Fruit fly (Drosophila melanogaster) S2 (cell line): ENCODE results near the gene Blos4.

Source experiments
- CG8478 ChIP-seq: fragments of >200 bp; optimal IDR thresholded peaks from 2 replicates; lab custom pipeline; 2018
- CTCF ChIP-seq, 2 experiments: fragments of >200 bp; optimal IDR thresholded peaks; 2 replicates each; lab custom pipeline; 2018

Blos4 gene

DNA sequence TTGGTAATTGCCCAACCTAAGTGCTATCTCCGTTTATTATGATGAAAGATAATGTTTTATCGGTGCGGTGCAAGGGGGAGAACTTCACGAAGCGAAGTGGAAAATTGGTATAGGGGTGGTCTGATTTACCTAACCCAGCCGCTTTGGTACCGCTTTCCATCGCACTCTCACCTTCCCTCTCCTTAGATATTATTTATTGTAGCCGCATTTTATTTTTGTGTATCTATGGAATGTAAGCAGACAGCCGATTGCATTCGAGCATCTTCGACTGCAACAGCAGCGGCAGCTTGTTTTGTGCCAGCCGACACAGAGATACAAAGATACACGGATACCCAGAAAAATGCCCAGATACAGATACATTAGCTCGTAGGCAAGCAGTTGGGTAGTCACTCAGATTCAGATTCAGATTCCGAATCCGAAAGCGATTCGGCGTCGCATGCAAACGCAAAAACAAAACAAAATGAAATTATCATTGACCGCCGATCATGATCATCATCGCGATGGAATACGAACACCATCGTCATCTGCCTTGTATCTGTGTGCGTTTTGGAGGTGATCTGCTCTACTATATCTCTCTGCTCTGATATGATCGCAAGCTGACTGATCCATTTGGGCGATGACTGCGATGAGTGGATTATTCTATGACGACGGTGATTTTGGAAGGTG is 30.0 kb upstream of the Blos4 start:
- TF ChIP-seq CTCF (optimal IDR thresholded peaks at IDR 0.05; lab: Kevin White, UChicago) (no peak), CG8478 (lab: Kevin White, UChicago) (no peak)

DNA sequence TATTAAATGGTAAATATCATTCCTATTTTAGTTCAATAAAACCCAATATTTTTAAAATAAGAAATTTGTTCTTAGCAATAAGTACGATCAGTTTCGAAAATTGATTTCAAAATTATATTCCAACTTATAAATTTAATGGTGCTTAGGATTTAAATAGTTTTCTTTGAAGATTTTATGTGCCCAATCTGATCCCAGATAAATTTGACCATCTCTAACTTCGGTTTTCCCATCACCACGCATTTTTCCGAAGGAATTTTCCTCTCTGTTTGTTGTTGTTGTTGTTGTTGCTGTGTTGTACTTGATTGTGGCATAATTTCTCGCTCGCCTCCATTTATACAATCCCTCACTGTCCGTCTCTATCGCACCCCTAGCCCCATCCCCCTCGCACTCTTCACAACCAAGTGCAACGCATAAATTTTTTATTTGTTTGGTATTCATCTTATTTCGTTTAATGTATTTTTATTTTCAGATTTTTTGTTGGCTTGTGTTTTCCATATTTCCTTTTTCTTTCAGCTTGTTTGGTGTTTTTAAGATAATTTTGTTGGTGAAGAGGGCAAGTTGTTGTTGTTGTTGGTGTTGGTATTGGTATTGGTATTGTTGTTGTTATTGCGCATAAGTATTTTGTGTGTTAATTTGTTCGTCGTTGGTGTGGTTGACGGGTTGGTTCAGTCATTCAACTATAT is 29.1 kb upstream of the Blos4 start:
- TF ChIP-seq CG8478 (lab: Kevin White, UChicago) (no peak), CTCF (optimal IDR thresholded peaks at IDR 0.05; lab: Kevin White, UChicago) (no peak)

DNA sequence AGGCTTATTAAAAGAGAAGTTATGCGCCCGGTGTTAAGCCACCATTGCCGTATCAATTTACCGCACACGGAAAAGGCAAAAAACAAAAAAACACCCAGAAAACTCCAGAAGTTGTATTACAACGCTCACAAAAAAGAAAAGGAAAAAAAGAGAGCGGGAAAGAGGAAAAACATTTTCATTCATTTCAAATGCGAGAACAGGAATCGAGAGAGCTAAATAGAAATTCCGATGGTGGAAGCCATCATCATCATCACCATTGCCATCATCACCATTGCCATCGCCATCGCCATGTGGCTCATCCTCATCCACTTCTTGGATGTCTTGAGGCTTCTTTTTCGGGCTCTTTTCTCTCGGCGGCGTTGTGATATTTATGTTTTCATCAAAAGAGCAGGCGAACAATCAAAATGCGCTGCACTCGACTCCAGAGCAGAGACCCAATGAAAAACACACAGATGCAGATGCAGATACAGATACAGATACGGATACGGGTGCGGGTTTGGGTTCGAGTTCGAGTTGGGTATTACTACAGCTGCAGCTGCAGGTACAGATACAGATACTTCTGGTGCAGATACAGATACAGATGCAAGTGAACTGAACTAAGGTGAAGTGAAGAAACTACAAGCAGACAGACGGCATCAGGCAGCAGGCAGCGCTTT is 27.6 kb upstream of the Blos4 start:
- TF ChIP-seq CG8478 (lab: Kevin White, UChicago) (no peak), CTCF (optimal IDR thresholded peaks at IDR 0.05; lab: Kevin White, UChicago) (peak in 1 of 2 experiments; percentile 7)

DNA sequence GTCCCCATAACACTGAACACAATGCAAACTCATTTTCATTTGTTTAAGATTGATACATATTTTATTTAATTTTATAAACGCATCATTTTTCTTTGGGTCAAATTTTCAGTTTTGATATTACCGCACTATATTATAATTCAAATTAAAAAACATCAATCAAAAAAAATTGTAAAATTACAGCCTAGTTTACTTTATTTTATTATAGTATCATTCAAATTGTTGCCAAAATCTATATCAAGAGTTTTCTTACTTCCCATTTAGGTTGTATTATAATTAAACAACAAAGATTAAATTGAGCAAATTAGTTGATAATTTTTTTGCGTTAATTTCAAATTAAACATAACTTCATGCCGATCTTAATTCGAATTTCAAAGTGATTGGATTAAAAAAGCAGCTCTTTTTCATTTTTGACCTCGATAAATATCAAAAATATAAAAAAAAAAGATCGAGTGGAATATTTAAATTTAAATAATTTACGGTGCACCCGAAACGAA is 27.0 kb upstream of the Blos4 start:
- TF ChIP-seq CG8478 (lab: Kevin White, UChicago) (no peak), CTCF (optimal IDR thresholded peaks at IDR 0.05; lab: Kevin White, UChicago) (no peak)

DNA sequence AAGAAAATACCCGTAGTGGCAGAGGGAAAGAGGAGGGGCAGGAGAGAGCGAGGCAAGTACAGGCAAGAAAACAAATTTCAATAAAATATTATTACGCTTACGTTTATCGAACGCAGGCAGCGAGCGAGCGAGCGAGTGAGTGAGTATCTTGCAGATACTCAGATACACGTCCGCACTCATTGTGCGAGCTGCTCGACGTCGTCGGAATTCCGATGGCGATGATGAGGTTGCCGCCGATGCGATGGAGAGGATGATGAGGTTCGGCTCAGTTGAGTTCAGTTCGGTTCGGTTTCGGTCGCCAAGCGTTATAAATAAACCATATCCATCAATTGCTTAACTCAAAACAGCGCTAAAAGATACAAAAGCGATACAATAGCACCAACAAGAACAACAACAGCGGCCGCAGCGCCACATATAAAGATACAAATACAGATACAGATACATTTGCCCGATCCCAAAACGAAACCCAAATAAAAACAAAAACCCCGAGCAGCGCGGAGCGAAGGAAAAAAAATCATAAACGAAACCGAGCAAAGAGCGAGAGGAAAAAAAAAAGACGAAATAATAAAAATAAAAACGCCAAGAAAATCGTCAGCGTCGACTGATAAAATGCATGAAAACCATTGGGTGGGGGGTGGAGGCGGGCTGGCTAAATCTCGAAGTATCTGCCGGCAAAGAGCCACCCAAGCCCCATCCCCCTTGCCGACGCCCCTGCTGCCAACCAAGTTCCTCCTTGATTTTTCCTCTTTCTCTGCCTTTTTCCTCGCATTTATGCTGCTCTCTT is 26.3 kb upstream of the Blos4 start:
- TF ChIP-seq CTCF (optimal IDR thresholded peaks at IDR 0.05; lab: Kevin White, UChicago) (no peak), CG8478 (lab: Kevin White, UChicago) (no peak)

DNA sequence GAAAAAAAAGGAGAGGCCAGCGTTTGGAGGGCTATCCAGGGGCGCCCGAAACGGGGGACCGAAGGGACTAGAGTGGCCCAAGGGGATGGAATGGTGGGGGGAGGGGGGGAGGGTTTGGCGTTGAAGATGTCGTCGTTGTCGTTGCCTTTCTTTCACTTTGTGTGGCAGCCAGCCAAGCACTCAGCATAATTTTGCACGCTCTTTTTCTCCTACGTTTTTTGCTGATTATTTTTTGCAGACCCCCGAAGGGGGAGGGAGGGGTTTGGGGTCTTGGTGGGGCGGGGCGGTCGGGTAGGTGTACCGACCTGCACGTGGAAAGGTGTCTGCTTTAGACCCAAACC is 25.8 kb upstream of the Blos4 start:
- TF ChIP-seq CTCF (optimal IDR thresholded peaks at IDR 0.05; lab: Kevin White, UChicago) (no peak), CG8478 (lab: Kevin White, UChicago) (no peak)

DNA sequence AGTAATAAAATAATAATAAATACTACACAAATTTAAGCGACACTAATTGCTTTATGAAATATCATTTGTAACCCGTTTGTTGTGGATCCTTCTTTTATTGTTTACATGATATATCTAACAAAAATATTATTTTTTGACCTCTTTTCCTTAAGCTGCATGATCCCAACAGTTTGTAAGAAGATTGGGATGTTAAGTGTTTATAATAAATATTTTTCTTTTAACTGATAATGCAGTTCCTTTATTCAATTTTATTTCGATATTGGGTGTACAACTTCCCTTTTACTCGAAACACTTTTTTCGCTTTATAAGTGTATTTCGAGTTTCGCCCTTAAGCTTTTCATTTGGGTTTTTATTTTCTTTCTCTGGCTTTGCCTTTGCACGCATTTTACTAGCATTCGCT is 25.3 kb upstream of the Blos4 start:
- TF ChIP-seq CG8478 (lab: Kevin White, UChicago), result no peak
- no peak for TF ChIP-seq CTCF (optimal IDR thresholded peaks at IDR 0.05; lab: Kevin White, UChicago)

DNA sequence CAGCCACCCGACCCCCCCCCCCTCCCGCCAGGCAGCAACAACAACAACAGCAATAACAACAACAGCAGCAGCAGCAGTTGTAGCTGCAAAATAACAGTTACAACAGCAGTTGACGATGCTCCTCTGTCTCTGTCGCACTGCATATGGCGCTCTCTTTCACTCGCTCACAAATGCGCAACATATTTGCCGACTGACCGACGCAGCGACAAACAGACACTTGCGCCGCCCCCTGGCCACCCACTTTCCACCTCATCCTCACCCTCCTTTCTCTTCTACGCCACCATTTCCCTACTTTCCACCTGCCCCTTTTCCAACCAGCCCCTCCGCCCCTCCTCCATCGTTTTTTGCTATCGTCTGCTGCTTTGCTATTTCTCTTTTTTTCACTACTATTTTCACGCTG is 24.9 kb upstream of the Blos4 start:
- no peak for TF ChIP-seq CG8478 (lab: Kevin White, UChicago)
- no peak for TF ChIP-seq CTCF (optimal IDR thresholded peaks at IDR 0.05; lab: Kevin White, UChicago)

DNA sequence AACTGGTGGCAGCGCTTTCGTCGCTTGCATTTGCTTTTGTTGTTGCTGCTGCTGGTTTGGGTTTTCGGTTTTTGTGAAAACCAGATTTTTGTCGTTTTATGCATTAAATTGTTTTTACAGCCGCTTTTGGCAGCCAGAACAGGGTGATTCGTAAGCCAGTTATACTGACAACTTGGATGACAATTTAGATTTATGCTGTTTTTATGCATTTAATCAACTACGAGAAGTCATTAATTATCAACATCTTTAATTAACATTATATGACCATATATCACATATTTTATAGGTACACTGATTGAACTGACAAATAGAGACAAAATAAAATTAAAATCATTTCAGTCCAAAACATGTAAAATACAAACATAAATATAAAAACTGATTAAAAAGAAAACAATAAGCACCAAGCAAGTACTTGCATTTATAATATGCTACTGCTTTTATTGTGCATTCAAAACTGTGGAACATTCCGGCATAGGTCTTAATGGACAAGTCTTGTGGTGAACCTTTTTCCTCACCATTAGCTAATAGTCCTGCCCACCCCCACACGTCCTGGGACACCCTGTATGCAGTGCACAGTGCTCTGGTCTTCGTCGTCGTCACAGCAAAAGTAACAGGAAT is 24.0 kb upstream of the Blos4 start:
- TF ChIP-seq CTCF (optimal IDR thresholded peaks at IDR 0.05; lab: Kevin White, UChicago), result no peak
- TF ChIP-seq CG8478 (lab: Kevin White, UChicago), result no peak

DNA sequence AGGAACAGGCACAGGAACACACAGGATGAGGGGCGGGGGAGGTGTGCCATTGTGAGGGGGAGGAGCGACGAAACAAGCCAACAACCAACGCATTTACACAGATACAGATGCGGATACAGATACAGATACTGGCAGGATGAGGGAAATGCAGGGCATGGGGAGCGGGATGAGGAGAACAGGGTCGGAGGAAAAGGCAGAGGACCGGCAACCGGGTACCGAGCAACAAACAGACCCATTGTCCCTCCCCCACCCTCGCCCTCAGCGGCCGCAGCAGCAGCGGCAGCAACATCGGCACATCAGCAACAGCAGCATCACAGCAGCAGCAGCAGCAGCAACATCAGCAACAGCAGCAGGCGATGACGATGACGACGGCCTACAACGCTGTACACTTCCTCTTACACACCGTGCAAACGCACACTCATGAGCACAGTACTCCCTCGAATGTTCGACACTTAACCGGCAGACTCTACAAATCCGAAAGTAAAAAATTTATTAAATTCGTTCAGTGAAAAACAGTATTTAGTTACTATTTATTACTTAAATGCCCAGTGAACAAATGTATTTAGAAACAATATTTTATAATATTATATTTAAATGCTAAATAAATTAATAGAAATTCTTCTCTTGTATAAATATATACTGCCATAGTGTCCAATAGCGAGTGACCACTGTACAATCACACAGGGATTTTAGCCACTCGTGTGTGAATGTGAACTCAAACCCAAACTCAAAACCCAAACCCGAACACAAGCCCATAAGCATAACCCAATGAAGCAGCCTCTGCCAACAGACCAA is 23.3 kb upstream of the Blos4 start:
- no peak for TF ChIP-seq CTCF (optimal IDR thresholded peaks at IDR 0.05; lab: Kevin White, UChicago)
- TF ChIP-seq CG8478 (lab: Kevin White, UChicago), result no peak

DNA sequence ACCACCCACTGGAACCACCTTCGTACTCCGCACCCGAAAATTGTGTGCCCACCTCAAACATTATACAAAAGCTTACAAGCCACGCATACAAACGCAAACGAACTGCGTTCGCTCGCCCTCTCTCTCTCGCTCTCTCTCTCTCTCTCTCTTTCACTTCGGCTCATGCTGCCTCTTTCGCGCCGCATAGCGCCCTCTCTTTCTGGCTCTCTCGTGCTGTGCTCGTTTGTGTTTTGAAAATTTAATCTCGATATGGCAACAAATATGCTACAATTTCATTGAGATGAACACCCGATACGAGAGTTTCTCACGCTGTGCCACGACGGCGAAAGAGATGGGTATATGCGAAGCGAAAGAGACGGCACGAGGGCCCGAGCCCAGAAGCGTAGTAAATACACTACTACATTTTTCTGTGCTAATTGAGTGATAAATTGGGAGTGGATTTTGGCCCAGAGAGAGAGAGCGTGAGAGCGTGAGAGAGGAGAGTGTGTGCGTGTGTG is 22.3 kb upstream of the Blos4 start:
- peak; percentile 41 to 53 for TF ChIP-seq CTCF (optimal IDR thresholded peaks at IDR 0.05; lab: Kevin White, UChicago)
- no peak for TF ChIP-seq CG8478 (lab: Kevin White, UChicago)

DNA sequence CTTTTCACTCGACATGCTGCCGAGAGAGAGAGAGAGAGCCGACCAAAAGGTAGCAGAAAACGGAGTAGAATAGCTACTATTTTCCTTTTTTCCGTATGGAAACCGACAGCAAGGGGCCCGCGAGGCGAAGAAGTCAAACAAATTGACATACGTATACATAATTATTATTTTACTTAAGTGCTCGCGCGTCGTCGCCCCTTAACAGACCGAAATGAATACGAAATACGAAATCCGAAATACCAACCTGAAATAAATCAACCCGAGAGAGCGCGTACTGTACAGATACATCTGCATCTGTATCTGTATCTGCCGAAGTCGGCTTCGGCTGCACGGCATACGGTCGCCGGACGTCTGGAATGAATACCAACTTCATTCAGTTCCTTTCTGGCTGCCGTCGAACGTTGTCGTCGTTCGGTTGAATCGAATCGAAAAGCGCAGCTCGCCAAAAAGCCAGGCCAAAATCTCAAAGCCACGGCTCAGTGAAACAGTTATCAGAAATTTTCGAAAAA is 21.3 kb upstream of the Blos4 start:
- no peak for TF ChIP-seq CTCF (optimal IDR thresholded peaks at IDR 0.05; lab: Kevin White, UChicago)
- TF ChIP-seq CG8478 (lab: Kevin White, UChicago), result no peak

DNA sequence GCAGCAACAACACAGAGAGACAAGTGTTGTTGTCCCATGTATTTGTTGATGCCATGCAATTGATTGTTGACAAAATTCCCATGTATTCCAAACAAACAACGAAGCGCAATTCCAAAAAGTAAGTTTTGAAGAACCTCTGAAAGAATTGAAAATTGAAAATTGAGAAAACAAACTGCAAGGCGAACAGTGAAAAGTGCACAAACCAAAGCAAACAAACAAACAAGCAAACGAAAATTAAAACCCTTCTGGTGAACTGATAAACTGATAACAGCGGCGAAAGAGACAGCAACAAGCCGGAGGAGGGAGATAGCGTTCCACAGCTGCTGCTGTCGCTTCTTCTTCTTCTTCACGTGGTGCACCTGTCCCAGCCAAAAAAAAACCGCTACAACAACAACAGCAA is 20.3 kb upstream of the Blos4 start:
- TF ChIP-seq CTCF (optimal IDR thresholded peaks at IDR 0.05; lab: Kevin White, UChicago), result no peak
- no peak for TF ChIP-seq CG8478 (lab: Kevin White, UChicago)
